Worm (Caenorhabditis elegans) whole organism, L2 larva: ENCODE results near the gene K09H11.15.

Source experiments
- aly-2 ChIP-seq: fragments of 150-350 bp; optimal IDR thresholded peaks from 2 replicates; lab custom pipeline; 2014; ENCODE audit warnings: missing biosample characterization, missing genetic modification characterization
- elt-3 ChIP-seq: sonication (generic microtip); optimal IDR thresholded peaks from 2 replicates; lab custom pipeline; 2017; ENCODE audit warnings: missing biosample characterization, missing genetic modification characterization
- fos-1 ChIP-seq: fragments of 150-350 bp; optimal IDR thresholded peaks from 2 replicates; lab custom pipeline; 2014; ENCODE audit warnings: missing biosample characterization, missing genetic modification characterization

DNA sequence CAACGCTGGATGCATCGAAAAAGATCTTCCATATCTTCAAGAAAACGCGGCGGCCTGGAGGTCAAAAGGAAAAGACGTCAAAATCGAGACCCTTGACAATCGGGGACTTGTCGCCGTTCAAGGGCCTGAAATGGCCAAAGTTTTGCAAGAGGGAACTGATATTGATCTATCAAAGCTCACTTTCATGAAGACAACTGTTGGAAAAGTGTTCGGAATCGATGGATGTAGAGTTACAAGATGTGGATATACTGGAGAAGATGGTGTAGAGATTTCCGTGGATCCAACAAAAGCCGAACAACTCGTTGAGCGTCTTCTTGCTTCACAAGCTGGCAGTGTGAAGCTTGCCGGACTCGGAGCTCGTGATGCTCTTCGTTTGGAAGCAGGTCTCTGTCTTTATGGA lies 17.2 kb downstream of the K09H11.15 start:
- TF ChIP-seq aly-2 (tag; lab: Kevin White, UChicago), result no peak
- TF ChIP-seq fos-1 (tag; lab: Kevin White, UChicago), result no peak
- TF ChIP-seq elt-3, result no peak
